Worm (Caenorhabditis elegans): Measurements from ENCODE around the gene T24B8.4.

Gene T24B8.4

DNA sequence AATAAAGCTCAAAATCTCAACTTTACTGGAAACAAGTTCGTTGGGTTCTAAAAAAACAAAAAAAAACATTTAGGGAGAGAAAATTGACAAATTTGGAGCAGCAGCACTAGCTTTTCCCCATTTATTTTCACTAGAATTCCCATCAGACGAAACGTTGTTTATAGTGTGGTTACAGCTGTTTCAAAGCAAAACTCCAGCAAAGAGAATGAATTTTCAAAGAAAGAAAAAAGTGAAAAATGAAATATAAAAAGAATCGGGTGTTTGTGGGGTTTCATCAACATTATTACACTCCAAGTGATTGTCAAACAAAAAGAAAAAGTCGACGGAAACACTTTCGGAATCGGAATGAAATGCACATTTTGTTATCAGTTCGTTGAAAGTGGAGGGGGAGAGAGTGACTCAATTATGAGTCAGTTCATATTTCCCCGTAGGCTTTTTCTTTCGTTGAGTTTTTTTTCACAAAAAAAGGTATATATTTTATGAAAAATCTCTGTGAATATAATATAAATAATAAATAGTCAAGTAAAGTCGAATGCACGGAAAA lies 23.7 kb upstream of the T24B8.4 start:
- no peak for TF ChIP-seq unc-62 (GFP tag; optimal IDR thresholded peaks at IDR 0.05)

DNA sequence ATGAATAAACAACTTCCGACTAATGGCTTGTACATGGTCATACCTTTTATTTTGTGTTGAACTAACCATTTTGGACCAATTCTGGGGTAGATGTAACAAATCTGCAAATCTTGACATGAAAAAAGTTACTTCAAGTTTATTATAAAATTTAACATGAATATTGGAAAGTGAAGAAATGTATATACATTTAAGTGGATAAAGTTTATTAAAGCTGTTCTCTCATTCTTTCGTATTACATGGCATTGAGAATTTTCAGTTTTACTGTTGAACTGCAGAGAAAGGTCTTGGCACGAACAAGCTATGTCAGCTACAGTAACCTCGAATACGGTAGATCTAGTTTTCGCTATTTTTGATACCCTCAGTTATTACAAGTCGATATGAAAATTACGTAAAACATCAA lies 22.9 kb upstream of the T24B8.4 start, which contains the start of gene C07H4.1:
TSS of gene C07H4.1 (minus strand) at position 101 of the 400 bp plus-strand sequence.
- no peak for TF ChIP-seq unc-62 (GFP tag; optimal IDR thresholded peaks at IDR 0.05)

ce11 chrII:9092910-9093309 lies 22.3 kb upstream of the T24B8.4 start:
- TF ChIP-seq unc-62 (GFP tag; optimal IDR thresholded peaks at IDR 0.05), result no peak

DNA sequence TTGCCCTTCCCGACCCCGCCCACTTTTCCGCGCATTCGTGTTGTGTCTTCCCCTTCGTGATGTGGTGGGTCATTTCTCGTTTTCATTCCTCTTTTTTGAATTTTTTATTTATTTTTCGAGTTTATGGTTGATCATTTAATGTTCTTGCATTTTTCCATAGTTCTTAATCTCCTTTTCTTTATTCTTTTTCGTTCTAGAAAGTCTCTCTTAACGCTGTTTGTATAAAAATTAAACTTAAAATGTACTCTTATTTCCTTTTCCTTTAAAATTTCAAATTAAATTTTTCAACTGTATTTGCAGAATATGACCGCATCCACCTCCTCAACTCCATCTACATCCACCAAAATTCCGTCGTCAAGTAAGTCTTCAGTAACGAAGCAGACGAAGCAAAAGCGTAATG lies 15.7 kb upstream of the T24B8.4 start, which contains the start of gene hlh-3:
TSS of gene hlh-3 (plus strand) at position 301 of the 400 bp plus-strand sequence.
- no peak for TF ChIP-seq unc-62 (GFP tag; optimal IDR thresholded peaks at IDR 0.05)

- no peak for TF ChIP-seq unc-62 (GFP tag; optimal IDR thresholded peaks at IDR 0.05)
Observed at ce11 chrII:9083093-9083492, 12.5 kb upstream of the T24B8.4 start, which contains the start of gene sysm-1. TSS of gene sysm-1 (minus strand) at chrII:9083193.

- no peak for TF ChIP-seq unc-62 (GFP tag; optimal IDR thresholded peaks at IDR 0.05)
Observed at ce11 chrII:9078351-9078750, 7.7 kb upstream of the T24B8.4 start.

- no peak for TF ChIP-seq unc-62 (GFP tag; optimal IDR thresholded peaks at IDR 0.05)
Observed at ce11 chrII:9076098-9076879, 5.6 kb upstream of the T24B8.4 start.

ce11 chrII:9074492-9074891 lies 3.9 kb upstream of the T24B8.4 start:
- TF ChIP-seq unc-62 (GFP tag; optimal IDR thresholded peaks at IDR 0.05), result no peak

ce11 chrII:9072769-9073168 lies 2.1 kb upstream of the T24B8.4 start:
- no peak for TF ChIP-seq unc-62 (GFP tag; optimal IDR thresholded peaks at IDR 0.05)

DNA sequence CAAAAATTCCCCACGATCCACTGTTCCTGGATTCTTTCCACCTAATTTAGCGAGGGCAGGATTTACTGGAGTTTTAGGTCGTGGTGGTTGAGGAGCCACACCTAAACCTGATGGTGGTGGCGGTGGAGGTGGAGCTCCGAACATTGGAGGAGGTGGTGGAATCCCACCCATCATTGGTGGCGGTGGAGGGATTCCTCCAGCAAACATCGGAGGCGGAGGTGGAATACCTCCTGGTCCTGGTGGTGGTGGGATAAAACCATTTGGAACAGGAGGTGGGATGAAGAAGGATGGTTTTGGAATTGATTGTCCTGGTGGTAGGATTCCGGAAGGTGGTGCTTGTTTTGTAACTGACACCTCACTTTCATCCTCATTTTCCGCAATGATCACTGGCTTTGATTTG lies 804 bp downstream of the T24B8.4 start:
- TF ChIP-seq unc-62 (GFP tag; optimal IDR thresholded peaks at IDR 0.05), result no peak

ce11 chrII:9064437-9064836 lies 6.2 kb downstream of the T24B8.4 start:
- no peak for TF ChIP-seq unc-62 (GFP tag; optimal IDR thresholded peaks at IDR 0.05)

DNA sequence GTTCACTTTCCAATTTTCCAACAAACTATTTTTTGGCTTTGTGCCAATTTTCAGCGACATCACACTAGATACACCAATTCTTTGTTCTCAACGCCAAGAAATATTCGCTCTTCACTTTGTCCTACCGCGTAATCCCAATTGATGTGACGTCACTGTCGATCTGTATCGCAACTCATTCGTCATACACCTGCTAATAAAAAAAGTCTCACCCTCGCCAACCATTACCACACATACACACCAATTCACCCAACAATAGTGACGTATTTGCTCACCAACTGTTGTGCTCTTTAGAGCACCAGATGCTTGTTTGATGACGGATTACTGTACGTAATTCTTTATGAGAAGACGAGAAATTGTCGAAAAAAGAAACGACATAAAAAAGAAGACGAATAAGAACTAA lies 7.3 kb downstream of the T24B8.4 start:
- no peak for TF ChIP-seq unc-62 (GFP tag; optimal IDR thresholded peaks at IDR 0.05)

DNA sequence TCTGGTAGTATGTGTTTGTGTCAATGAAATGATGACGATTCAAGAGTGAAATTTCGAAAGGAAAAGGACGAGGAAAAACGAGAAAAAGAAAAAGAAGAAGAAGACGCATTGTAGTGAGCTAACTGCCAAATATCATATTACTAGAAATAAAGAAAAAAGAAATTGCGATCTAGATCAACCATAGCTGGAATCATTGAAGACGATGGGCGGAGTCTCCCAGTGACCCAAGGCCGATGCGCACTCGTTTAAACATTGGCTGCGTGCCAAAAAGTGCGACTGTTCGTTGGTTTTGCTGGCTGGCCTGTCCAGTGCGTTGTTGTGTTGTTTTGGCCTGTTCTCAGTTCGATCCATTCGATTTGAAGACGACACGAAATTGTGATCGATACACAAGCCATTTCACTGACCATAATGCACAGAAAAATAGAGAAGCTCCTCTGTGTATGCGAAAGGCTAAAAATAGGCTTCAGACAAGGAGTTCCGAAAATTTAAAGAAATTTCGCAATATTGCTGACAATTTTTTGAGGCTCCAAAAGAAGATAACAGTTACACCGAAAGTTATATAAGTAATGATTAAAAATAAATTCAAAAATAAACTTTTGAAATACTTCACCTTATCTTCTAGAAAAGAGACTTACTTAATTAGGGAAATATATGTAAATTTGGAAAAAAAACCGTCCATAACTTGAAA lies 8.2 kb downstream of the T24B8.4 start:
- TF ChIP-seq unc-62 (GFP tag; optimal IDR thresholded peaks at IDR 0.05), result no peak

DNA sequence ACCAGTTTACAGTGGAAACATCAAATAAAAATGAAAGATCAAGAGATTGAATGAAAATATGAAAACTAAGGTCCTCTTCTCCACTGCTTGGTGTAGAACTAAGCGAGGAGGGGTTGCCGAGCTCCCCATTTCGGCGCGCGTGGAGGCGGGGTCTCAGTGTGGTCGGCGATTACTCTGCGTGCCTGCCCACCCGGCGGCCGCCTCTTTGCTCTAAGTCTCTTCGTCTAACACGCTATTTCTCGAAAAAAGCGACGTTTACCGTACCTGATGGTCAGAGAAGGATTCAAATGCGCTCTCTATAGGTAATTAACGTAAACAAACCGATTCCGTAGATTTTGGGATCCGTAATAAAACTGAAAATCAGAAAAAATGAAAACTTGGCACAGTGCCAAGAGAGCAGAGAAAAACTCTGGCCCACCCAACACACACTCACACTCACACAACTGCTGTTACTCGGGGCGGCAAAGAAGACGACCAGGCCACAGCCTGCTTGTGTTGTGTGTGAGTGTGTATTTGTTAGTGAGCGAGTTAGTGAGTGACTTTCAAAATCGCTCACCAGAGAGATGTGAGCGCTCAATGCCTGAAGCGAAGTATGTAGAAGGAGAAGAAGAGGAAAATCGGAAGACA lies 9.0 kb downstream of the T24B8.4 start:
- no peak for TF ChIP-seq unc-62 (GFP tag; optimal IDR thresholded peaks at IDR 0.05)

DNA sequence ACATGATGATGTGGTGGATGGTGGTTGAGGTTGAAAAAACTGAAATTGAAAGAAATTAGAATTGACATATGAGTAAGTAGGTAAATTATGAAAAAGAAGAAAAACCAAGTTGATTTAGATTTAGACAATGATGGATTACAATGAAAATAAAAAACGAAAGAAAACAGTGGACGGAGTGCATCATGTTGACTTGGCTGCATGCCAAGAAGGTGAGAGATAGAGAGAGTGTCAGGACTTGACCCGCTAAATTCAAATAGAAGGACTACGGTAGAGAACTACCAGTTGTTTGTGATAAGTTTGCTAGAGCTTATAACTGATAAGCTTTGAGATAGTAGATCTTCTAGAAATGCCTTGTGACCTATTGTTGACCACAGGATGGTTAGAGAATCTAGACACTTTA lies 9.5 kb downstream of the T24B8.4 start, which contains the start of gene T24B8.3:
TSS of gene T24B8.3 (minus strand) at position 39 of the 400 bp plus-strand sequence.
- no peak for TF ChIP-seq unc-62 (GFP tag; optimal IDR thresholded peaks at IDR 0.05)

- TF ChIP-seq unc-62 (GFP tag; optimal IDR thresholded peaks at IDR 0.05), result no peak
Observed at ce11 chrII:9060332-9060840, 10.3 kb downstream of the T24B8.4 start.

Measured in whole organism, dauer.